Worm (Caenorhabditis elegans): ENCODE data around the gene C04E6.4.

C04E6.4 gene

ce11 chrV:5939503-5940072, 32.4 kb downstream of the C04E6.4 start, which contains the start of gene syf-3:
syf-3 (plus strand) TSS chrV:5940022.
- TF ChIP-seq eor-1 (tag; optimal IDR thresholded peaks at IDR 0.05) (no peak), nhr-43 (tag; optimal IDR thresholded peaks at IDR 0.05; ENCODE audit: poor library complexity, severe bottlenecking) (no peak), mml-1 (tag; optimal IDR thresholded peaks at IDR 0.05) (no peak), skn-1 (tag; optimal IDR thresholded peaks at IDR 0.05) (no peak), pha-4 (tag; optimal IDR thresholded peaks at IDR 0.05) (peak; percentile 63), ceh-28 (tag; optimal IDR thresholded peaks at IDR 0.05) (no peak), snpc-4 (tag; optimal IDR thresholded peaks at IDR 0.05) (no peak), hmg-11 (tag; optimal IDR thresholded peaks at IDR 0.05) (peak; percentile 69), ztf-11 (tag; optimal IDR thresholded peaks at IDR 0.05) (no peak), unc-39 (tag; optimal IDR thresholded peaks at IDR 0.05) (no peak), lin-15B (tag; optimal IDR thresholded peaks at IDR 0.05) (peak; percentile 41), unc-62 (GFP tag; optimal IDR thresholded peaks at IDR 0.05) (no peak), jun-1 (tag; optimal IDR thresholded peaks at IDR 0.05) (peak; percentile 7), ceh-9 (tag; optimal IDR thresholded peaks at IDR 0.05) (no peak), R02D3.7 (tag; optimal IDR thresholded peaks at IDR 0.05) (peak; percentile 83), nhr-77 (tag; optimal IDR thresholded peaks at IDR 0.05) (no peak), nfya-1 (tag; optimal IDR thresholded peaks at IDR 0.05; ENCODE audit: insufficient read depth) (peak; percentile 52), nhr-25 (tag; optimal IDR thresholded peaks at IDR 0.05) (no peak), fkh-2 (tag; optimal IDR thresholded peaks at IDR 0.05) (no peak)

- TF ChIP-seq nhr-77 (tag; optimal IDR thresholded peaks at IDR 0.05): no peak
- TF ChIP-seq R02D3.7 (tag; optimal IDR thresholded peaks at IDR 0.05): no peak
- no peak for TF ChIP-seq jun-1 (tag; optimal IDR thresholded peaks at IDR 0.05)
- TF ChIP-seq ceh-28 (tag; optimal IDR thresholded peaks at IDR 0.05): no peak
- no peak for TF ChIP-seq egl-5 (tag; optimal IDR thresholded peaks at IDR 0.05)
- TF ChIP-seq nhr-11 (tag; optimal IDR thresholded peaks at IDR 0.05): no peak
- no peak for TF ChIP-seq aly-2 (tag; optimal IDR thresholded peaks at IDR 0.05)
- no peak for TF ChIP-seq mml-1 (tag; optimal IDR thresholded peaks at IDR 0.05)
- no peak for TF ChIP-seq elt-2 (tag; optimal IDR thresholded peaks at IDR 0.05)
- no peak for TF ChIP-seq zag-1 (tag; optimal IDR thresholded peaks at IDR 0.05)
- no peak for TF ChIP-seq ama-1 (optimal IDR thresholded peaks at IDR 0.05)
- no peak for TF ChIP-seq elt-3 (tag; optimal IDR thresholded peaks at IDR 0.05)
- TF ChIP-seq unc-62 (GFP tag; optimal IDR thresholded peaks at IDR 0.05): no peak
- no peak for TF ChIP-seq hmg-11 (tag; optimal IDR thresholded peaks at IDR 0.05)
- TF ChIP-seq nhr-23 (tag; optimal IDR thresholded peaks at IDR 0.05): no peak
- TF ChIP-seq egl-27 (tag; optimal IDR thresholded peaks at IDR 0.05): no peak
- no peak for TF ChIP-seq ztf-4 (tag; optimal IDR thresholded peaks at IDR 0.05)
These were observed 36.0 kb downstream of the C04E6.4 start, which contains the start of gene pst-1 for ce11 chrV:5943167-5943566. pst-1 (plus strand) TSS chrV:5943467.

- TF ChIP-seq nhr-77 (tag; optimal IDR thresholded peaks at IDR 0.05) (no peak), elt-1 (tag; optimal IDR thresholded peaks at IDR 0.05) (peak; percentile 7), jun-1 (tag; optimal IDR thresholded peaks at IDR 0.05) (no peak), nhr-43 (tag; optimal IDR thresholded peaks at IDR 0.05; ENCODE audit: poor library complexity, severe bottlenecking) (no peak), ztf-11 (tag; optimal IDR thresholded peaks at IDR 0.05) (no peak), elt-2 (tag; optimal IDR thresholded peaks at IDR 0.05) (no peak), egl-27 (tag; optimal IDR thresholded peaks at IDR 0.05) (no peak), mml-1 (tag; optimal IDR thresholded peaks at IDR 0.05) (no peak)
These were observed 42.5 kb downstream of the C04E6.4 start for ce11 chrV:5949674-5950149.

- TF ChIP-seq ceh-82 (tag; optimal IDR thresholded peaks at IDR 0.05) (no peak), mdl-1 (tag; optimal IDR thresholded peaks at IDR 0.05) (no peak), ZK546.5 (tag; optimal IDR thresholded peaks at IDR 0.05) (no peak), unc-39 (tag; optimal IDR thresholded peaks at IDR 0.05) (no peak), nhr-43 (tag; optimal IDR thresholded peaks at IDR 0.05; ENCODE audit: poor library complexity, severe bottlenecking) (no peak), ama-1 (optimal IDR thresholded peaks at IDR 0.05) (no peak), fkh-2 (tag; optimal IDR thresholded peaks at IDR 0.05) (no peak), egl-27 (tag; optimal IDR thresholded peaks at IDR 0.05) (no peak), pha-4 (tag; optimal IDR thresholded peaks at IDR 0.05) (no peak), nhr-67 (tag; optimal IDR thresholded peaks at IDR 0.05) (no peak), ceh-28 (tag; optimal IDR thresholded peaks at IDR 0.05) (no peak), jun-1 (tag; optimal IDR thresholded peaks at IDR 0.05) (no peak), fos-1 (tag; optimal IDR thresholded peaks at IDR 0.05) (no peak), egl-5 (tag; optimal IDR thresholded peaks at IDR 0.05) (no peak)
These were observed 43.9 kb downstream of the C04E6.4 start, which contains the start of gene M03F8.1 for ce11 chrV:5951133-5951532. M03F8.1 (plus strand) TSS chrV:5951433.
